Worm (Caenorhabditis elegans): Measurements from ENCODE around the gene far-3.

DNA sequence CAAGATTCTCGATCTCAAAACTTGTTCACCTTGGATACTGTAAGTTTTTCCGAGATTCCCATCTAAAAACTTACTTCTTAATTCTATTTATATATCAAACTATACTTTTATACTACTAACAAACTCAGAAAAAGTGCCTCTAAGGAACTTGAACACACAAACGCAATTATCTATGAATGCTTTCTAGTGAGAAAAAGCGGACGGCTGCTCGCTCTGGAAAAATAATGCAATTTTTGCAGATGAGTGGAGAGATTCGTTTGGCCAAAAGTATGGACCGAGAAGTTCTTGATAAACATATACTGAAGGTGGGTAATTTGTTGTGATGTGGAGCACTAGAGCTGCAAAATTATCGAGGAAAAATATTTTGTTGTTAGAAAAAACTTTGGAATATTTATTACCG, 22.7 kb upstream of the far-3 start:
- TF ChIP-seq zag-1 (tag; optimal IDR thresholded peaks at IDR 0.05) = no peak
- no peak for TF ChIP-seq jun-1 (tag; optimal IDR thresholded peaks at IDR 0.05)
- TF ChIP-seq daf-12 (tag; optimal IDR thresholded peaks at IDR 0.05) = no peak
- TF ChIP-seq nhr-77 (tag; optimal IDR thresholded peaks at IDR 0.05) = no peak
- TF ChIP-seq ceh-82 (tag; optimal IDR thresholded peaks at IDR 0.05) = no peak
- no peak for TF ChIP-seq R02D3.7 (tag; optimal IDR thresholded peaks at IDR 0.05)
- no peak for TF ChIP-seq snpc-4 (tag; optimal IDR thresholded peaks at IDR 0.05)
- TF ChIP-seq spr-1 (tag; optimal IDR thresholded peaks at IDR 0.05) = no peak
- TF ChIP-seq ztf-11 (tag; optimal IDR thresholded peaks at IDR 0.05) = no peak
- no peak for TF ChIP-seq zip-11 (GFP tag; IDR thresholded peaks at IDR 0.05)
- no peak for TF ChIP-seq aha-1 (tag)
- no peak for TF ChIP-seq Y5F2A.4 (GFP tag; optimal IDR thresholded peaks at IDR 0.05)
- TF ChIP-seq attf-4 (tag; optimal IDR thresholded peaks at IDR 0.05) = no peak
- no peak for TF ChIP-seq nhr-11 (tag; optimal IDR thresholded peaks at IDR 0.05)
